Worm (Caenorhabditis elegans) whole organism, L3 larva: ENCODE results near the gene skpt-1.

Experiments used
- R02D3.7 ChIP-seq: fragments of 150-350 bp; optimal IDR thresholded peaks from 2 replicates; lab custom pipeline; 2014; ENCODE audit warnings: missing biosample characterization, missing genetic modification characterization
- ZK546.5 ChIP-seq: sonication (generic microtip); optimal IDR thresholded peaks from 2 replicates; lab custom pipeline; 2017; ENCODE audit warnings: missing biosample characterization, missing genetic modification characterization
- aly-2 ChIP-seq: fragments of 150-350 bp; optimal IDR thresholded peaks from 2 replicates; lab custom pipeline; 2014; ENCODE audit warnings: missing biosample characterization, missing genetic modification characterization
- ama-1 ChIP-seq: fragments of 150-350 bp; optimal IDR thresholded peaks from 2 replicates; lab custom pipeline; 2018
- ceh-16 ChIP-seq: sonication (generic microtip); optimal IDR thresholded peaks from 2 replicates; lab custom pipeline; 2017; ENCODE audit warnings: missing biosample characterization, missing genetic modification characterization
- ceh-28 ChIP-seq: fragments of 150-350 bp; optimal IDR thresholded peaks from 2 replicates; lab custom pipeline; 2014; ENCODE audit warnings: missing biosample characterization, missing genetic modification reagents, missing genetic modification characterization
- ceh-82 ChIP-seq: fragments of 150-350 bp; optimal IDR thresholded peaks from 2 replicates; lab custom pipeline; 2014; ENCODE audit warnings: missing biosample characterization, missing genetic modification characterization
- ceh-9 ChIP-seq: sonication (generic microtip); optimal IDR thresholded peaks from 2 replicates; lab custom pipeline; 2018; ENCODE audit warnings: missing biosample characterization, missing genetic modification characterization
- daf-12 ChIP-seq: fragments of 150-350 bp; optimal IDR thresholded peaks from 2 replicates; lab custom pipeline; 2014; ENCODE audit warnings: missing biosample characterization, missing genetic modification reagents, missing genetic modification characterization
- egl-27 ChIP-seq: sonication (generic microtip); optimal IDR thresholded peaks from 4 replicates; lab custom pipeline; 2017; ENCODE audit warnings: missing biosample characterization, missing genetic modification reagents, missing genetic modification characterization
- egl-5 ChIP-seq: fragments of 150-350 bp; optimal IDR thresholded peaks from 2 replicates; lab custom pipeline; 2017; ENCODE audit warnings: missing biosample characterization, missing genetic modification reagents, missing genetic modification characterization, inconsistent platforms
- elt-1 ChIP-seq: fragments of 150-350 bp; optimal IDR thresholded peaks from 2 replicates; lab custom pipeline; 2014; ENCODE audit warnings: missing biosample characterization, missing genetic modification characterization
- elt-2 ChIP-seq: sonication (generic microtip); optimal IDR thresholded peaks from 2 replicates; lab custom pipeline; 2016; ENCODE audit warnings: missing genetic modification reagents, mild to moderate bottlenecking, missing genetic modification characterization, missing compliant biosample characterization
- eor-1 ChIP-seq, 2 experiments: fragments of 150-350 bp; optimal IDR thresholded peaks; 2 replicates each; lab custom pipeline; 2014 to 2018; ENCODE audit warnings: missing biosample characterization in 2 of 2, missing genetic modification characterization in 2 of 2
- fkh-10 ChIP-seq: sonication (generic microtip); optimal IDR thresholded peaks from 2 replicates; lab custom pipeline; 2017; ENCODE audit warnings: missing biosample characterization, missing genetic modification reagents, missing genetic modification characterization
- fkh-2 ChIP-seq: fragments of 150-350 bp; optimal IDR thresholded peaks from 2 replicates; lab custom pipeline; 2014; ENCODE audit warnings: missing biosample characterization, missing genetic modification reagents, missing genetic modification characterization
- fos-1 ChIP-seq: fragments of 150-350 bp; optimal IDR thresholded peaks from 2 replicates; lab custom pipeline; 2014; ENCODE audit warnings: missing biosample characterization, missing genetic modification characterization
- hmg-11 ChIP-seq: sonication (generic microtip); optimal IDR thresholded peaks from 2 replicates; lab custom pipeline; 2016; ENCODE audit warnings: missing genetic modification characterization, missing compliant biosample characterization
- jun-1 ChIP-seq: fragments of 150-350 bp; optimal IDR thresholded peaks from 2 replicates; lab custom pipeline; 2014; ENCODE audit warnings: missing biosample characterization, missing genetic modification reagents, missing genetic modification characterization
- lin-15B ChIP-seq: fragments of 150-350 bp; optimal IDR thresholded peaks from 2 replicates; lab custom pipeline; 2014; ENCODE audit warnings: missing biosample characterization, missing genetic modification characterization
- lin-39 ChIP-seq: fragments of 150-350 bp; optimal IDR thresholded peaks from 2 replicates; lab custom pipeline; 2018; ENCODE audit warnings: missing biosample characterization, missing genetic modification reagents, missing genetic modification characterization
- lsy-12 ChIP-seq: sonication (generic microtip); optimal IDR thresholded peaks from 2 replicates; lab custom pipeline; 2016; ENCODE audit warnings: mild to moderate bottlenecking, missing genetic modification characterization, missing compliant biosample characterization
- mml-1 ChIP-seq: fragments of 150-350 bp; sonication (generic microtip); optimal IDR thresholded peaks from 3 replicates; lab custom pipeline; 2014; ENCODE audit warnings: missing biosample characterization, missing genetic modification characterization
- nfya-1 ChIP-seq: sonication (generic microtip); optimal IDR thresholded peaks from 2 replicates; lab custom pipeline; 2017; ENCODE audit warnings: missing genetic modification characterization, mild to moderate bottlenecking, missing compliant biosample characterization, antibody characterized with exemption, moderate library complexity; ENCODE audit not compliant: insufficient read depth
- nhr-11 ChIP-seq: fragments of 150-350 bp; optimal IDR thresholded peaks from 2 replicates; lab custom pipeline; 2014; ENCODE audit warnings: missing biosample characterization, missing genetic modification characterization
- nhr-12 ChIP-seq: fragments of 150-350 bp; optimal IDR thresholded peaks from 2 replicates; lab custom pipeline; 2014; ENCODE audit warnings: missing biosample characterization, missing genetic modification characterization
- nhr-23 ChIP-seq: fragments of 150-350 bp; optimal IDR thresholded peaks from 2 replicates; lab custom pipeline; 2014; ENCODE audit warnings: missing biosample characterization, missing genetic modification reagents, missing genetic modification characterization
- nhr-237 ChIP-seq: fragments of 150-350 bp; optimal IDR thresholded peaks from 2 replicates; lab custom pipeline; 2014; ENCODE audit warnings: missing biosample characterization, missing genetic modification characterization
- nhr-25 ChIP-seq: sonication (generic microtip); optimal IDR thresholded peaks from 2 replicates; lab custom pipeline; 2017; ENCODE audit warnings: missing biosample characterization, missing genetic modification characterization
- nhr-28 ChIP-seq: fragments of 150-350 bp; optimal IDR thresholded peaks from 2 replicates; lab custom pipeline; 2014; ENCODE audit warnings: missing biosample characterization, missing genetic modification characterization
- nhr-43 ChIP-seq: sonication (generic microtip); optimal IDR thresholded peaks from 2 replicates; lab custom pipeline; 2016; ENCODE audit warnings: mild to moderate bottlenecking, missing genetic modification characterization, missing compliant biosample characterization; ENCODE audit not compliant: poor library complexity, severe bottlenecking
- nhr-67 ChIP-seq: fragments of 150-350 bp; optimal IDR thresholded peaks from 2 replicates; lab custom pipeline; 2014; ENCODE audit warnings: missing biosample characterization, missing genetic modification characterization
- nhr-76 ChIP-seq: fragments of 150-350 bp; sonication (generic microtip); optimal IDR thresholded peaks from 5 replicates; lab custom pipeline; 2014; ENCODE audit warnings: missing biosample characterization, missing genetic modification characterization
- nhr-77 ChIP-seq: fragments of 150-350 bp; optimal IDR thresholded peaks from 2 replicates; lab custom pipeline; 2014; ENCODE audit warnings: missing biosample characterization, missing genetic modification characterization
- pha-4 ChIP-seq: fragments of 150-350 bp; optimal IDR thresholded peaks from 2 replicates; lab custom pipeline; 2014; ENCODE audit warnings: missing biosample characterization, missing genetic modification reagents, missing genetic modification characterization
- pqm-1 ChIP-seq: fragments of 150-350 bp; optimal IDR thresholded peaks from 2 replicates; lab custom pipeline; 2017; ENCODE audit warnings: missing biosample characterization, missing genetic modification characterization, inconsistent platforms
- sea-2 ChIP-seq: fragments of 150-350 bp; sonication (generic microtip); optimal IDR thresholded peaks from 4 replicates; lab custom pipeline; 2014; ENCODE audit warnings: missing biosample characterization, missing genetic modification reagents, missing genetic modification characterization
- snpc-4 ChIP-seq: fragments of 150-350 bp; optimal IDR thresholded peaks from 2 replicates; lab custom pipeline; 2014; ENCODE audit warnings: missing biosample characterization, missing genetic modification characterization
- tbx-2 ChIP-seq: sonication (generic microtip); optimal IDR thresholded peaks from 2 replicates; lab custom pipeline; 2016; ENCODE audit warnings: mild to moderate bottlenecking, missing genetic modification characterization, missing compliant biosample characterization
- unc-39 ChIP-seq: sonication (generic microtip); optimal IDR thresholded peaks from 4 replicates; lab custom pipeline; 2017; ENCODE audit warnings: missing biosample characterization, missing genetic modification characterization
- unc-62 ChIP-seq: fragments of 150-350 bp; sonication (generic microtip); optimal IDR thresholded peaks from 4 replicates; lab custom pipeline; 2014; ENCODE audit warnings: missing biosample characterization, missing genetic modification reagents, missing genetic modification characterization
- zag-1 ChIP-seq: fragments of 150-350 bp; optimal IDR thresholded peaks from 2 replicates; lab custom pipeline; 2014; ENCODE audit warnings: missing biosample characterization, missing genetic modification characterization
- ztf-11 ChIP-seq: fragments of 150-350 bp; optimal IDR thresholded peaks from 2 replicates; lab custom pipeline; 2014; ENCODE audit warnings: missing biosample characterization, missing genetic modification characterization
- ztf-4 ChIP-seq: fragments of 150-350 bp; optimal IDR thresholded peaks from 2 replicates; lab custom pipeline; 2014; ENCODE audit warnings: missing biosample characterization, missing genetic modification characterization

Gene skpt-1

DNA sequence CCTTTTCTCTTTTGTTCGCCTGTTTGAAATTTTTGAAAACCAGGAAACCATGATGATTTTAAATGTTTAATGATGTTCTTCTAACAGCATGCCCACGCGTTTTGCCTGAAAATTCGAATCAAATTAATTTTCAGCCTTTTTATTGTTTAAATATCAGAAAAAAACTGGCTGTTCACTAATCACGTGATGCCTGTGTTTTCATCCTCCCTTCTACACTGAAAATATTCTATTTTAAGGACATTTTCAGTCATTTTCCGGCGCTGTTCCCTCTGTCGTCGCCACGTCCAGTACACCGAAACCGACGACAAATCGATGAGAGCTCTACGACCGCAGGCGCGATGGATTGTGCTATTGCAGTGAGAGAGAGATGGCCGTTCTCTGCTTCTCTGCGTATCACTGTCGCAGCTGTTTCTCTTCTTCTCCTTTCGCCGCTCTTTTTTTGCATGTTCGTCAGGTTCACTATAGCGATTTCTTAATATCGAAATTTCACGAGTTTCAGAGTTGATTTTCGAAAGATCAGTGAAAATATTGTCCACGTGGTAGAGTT, 1.6 kb upstream of the skpt-1 start, which contains the start of gene F48E8.8:
Gene F48E8.8 (minus strand): TSS at position 51 of the 547 bp plus-strand sequence.
- TF ChIP-seq lsy-12, result no peak
- TF ChIP-seq ceh-82, result no peak
- no peak for TF ChIP-seq fkh-10 (GFP tag; lab: Kevin White, UChicago)
- TF ChIP-seq ama-1 (lab: Kevin White, UChicago), result no peak
- TF ChIP-seq pqm-1 (tag; lab: Kevin White, UChicago), result no peak
- no peak for TF ChIP-seq elt-1 (tag; lab: Kevin White, UChicago)
- TF ChIP-seq R02D3.7 (tag; lab: Kevin White, UChicago), result no peak
- peak; percentile 43 for TF ChIP-seq ceh-28
- TF ChIP-seq zag-1 (tag; lab: Kevin White, UChicago), result no peak
- no peak for TF ChIP-seq eor-1 (tag; optimal IDR thresholded peaks at IDR 0.05; lab: Kevin White, UChicago)
- TF ChIP-seq ceh-9 (tag; lab: Kevin White, UChicago), result no peak
- no peak for TF ChIP-seq nhr-237
- TF ChIP-seq egl-5 (tag; lab: Kevin White, UChicago), result peak; percentile 51
- peak; percentile 26 for TF ChIP-seq elt-2 (tag; lab: Kevin White, UChicago)
- no peak for TF ChIP-seq mml-1 (tag; lab: Kevin White, UChicago)
- TF ChIP-seq nhr-43 (tag; lab: Kevin White, UChicago), result no peak
- TF ChIP-seq pha-4 (tag; lab: Kevin White, UChicago), result peak; percentile 64
- peak; percentile 79 for TF ChIP-seq hmg-11 (tag; lab: Kevin White, UChicago)
- peak; percentile 80 for TF ChIP-seq nfya-1
- TF ChIP-seq ztf-4 (tag; lab: Kevin White, UChicago), result no peak
- TF ChIP-seq nhr-67, result no peak
- peak; percentile 11 for TF ChIP-seq tbx-2 (tag; lab: Kevin White, UChicago)
- TF ChIP-seq lin-15B (tag; lab: Kevin White, UChicago), result peak; percentile 62
- no peak for TF ChIP-seq unc-39 (tag; lab: Kevin White, UChicago)
- no peak for TF ChIP-seq ZK546.5
- TF ChIP-seq ztf-11, result no peak
- TF ChIP-seq nhr-76 (tag; lab: Kevin White, UChicago), result no peak
- TF ChIP-seq nhr-28 (tag; lab: Kevin White, UChicago), result no peak
- no peak for TF ChIP-seq nhr-23 (tag; lab: Kevin White, UChicago)
- TF ChIP-seq lin-39 (tag; lab: Kevin White, UChicago), result peak; percentile 80
- TF ChIP-seq sea-2 (GFP tag; lab: Kevin White, UChicago), result no peak
- TF ChIP-seq nhr-11, result no peak
- TF ChIP-seq, all 47 proteins: peak for 9

DNA sequence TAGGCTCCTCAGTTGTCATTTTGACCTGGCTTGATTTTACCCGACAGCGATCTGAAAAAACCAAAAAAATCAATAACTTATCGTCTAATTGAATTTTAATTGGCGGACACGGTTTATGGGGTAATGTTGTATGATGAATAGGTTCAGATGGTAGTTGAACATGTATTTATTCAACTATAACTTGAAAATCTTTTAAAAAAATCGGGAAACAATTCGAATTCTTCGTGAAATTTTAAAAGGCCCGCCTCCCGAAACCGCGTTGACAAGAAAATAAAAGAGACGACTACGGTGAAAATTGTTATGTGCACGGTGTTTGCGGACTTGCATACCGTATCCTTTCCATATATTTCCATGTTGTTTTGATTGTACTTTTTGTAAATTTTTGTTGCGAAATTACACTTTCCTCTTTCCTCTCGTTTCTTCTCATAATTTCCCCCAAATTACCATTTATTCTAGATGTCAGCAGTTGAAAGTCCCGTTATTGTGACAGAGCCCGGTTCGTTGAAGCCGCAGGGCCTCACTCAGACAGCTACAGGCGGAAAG, 5.4 kb downstream of the skpt-1 start, which contains the start of the genes T24G10.2 and disl-2:
Gene T24G10.2 (minus strand): TSS at position 51 of the 543 bp plus-strand sequence.
Gene disl-2 (plus strand): TSS at position 457 of the 543 bp plus-strand sequence.
- no peak for TF ChIP-seq fkh-10 (GFP tag; lab: Kevin White, UChicago)
- no peak for TF ChIP-seq nhr-28 (tag; lab: Kevin White, UChicago)
- no peak for TF ChIP-seq egl-27
- TF ChIP-seq ztf-4 (tag; lab: Kevin White, UChicago), result no peak
- TF ChIP-seq ZK546.5, result no peak
- no peak for TF ChIP-seq tbx-2 (tag; lab: Kevin White, UChicago)
- TF ChIP-seq daf-12 (tag; lab: Kevin White, UChicago), result no peak
- TF ChIP-seq pha-4 (tag; lab: Kevin White, UChicago), result peak; percentile 86
- peak; percentile 45 for TF ChIP-seq nhr-23 (tag; lab: Kevin White, UChicago)
- no peak for TF ChIP-seq lsy-12
- TF ChIP-seq elt-1 (tag; lab: Kevin White, UChicago), result no peak
- TF ChIP-seq ceh-82, result no peak
- TF ChIP-seq fkh-2 (tag; lab: Kevin White, UChicago), result no peak
- peak; percentile 43 for TF ChIP-seq hmg-11 (tag; lab: Kevin White, UChicago)
- TF ChIP-seq fos-1 (tag; lab: Kevin White, UChicago), result no peak
- peak; percentile 48 for TF ChIP-seq nhr-25
- peak; percentile 13 for TF ChIP-seq elt-2 (tag; lab: Kevin White, UChicago)
- TF ChIP-seq nhr-76 (tag; lab: Kevin White, UChicago), result peak; percentile 84
- peak; percentile 61 for TF ChIP-seq snpc-4 (tag; lab: Kevin White, UChicago)
- no peak for TF ChIP-seq sea-2 (GFP tag; lab: Kevin White, UChicago)
- no peak for TF ChIP-seq R02D3.7 (tag; lab: Kevin White, UChicago)
- no peak for TF ChIP-seq eor-1 (tag; optimal IDR thresholded peaks at IDR 0.05; lab: Kevin White, UChicago)
- TF ChIP-seq ama-1 (lab: Kevin White, UChicago), result peak; percentile 58
- no peak for TF ChIP-seq jun-1
- TF ChIP-seq ceh-28, result peak; percentile 30
- no peak for TF ChIP-seq unc-62
- TF ChIP-seq lin-15B (tag; lab: Kevin White, UChicago), result peak; percentile 67
- TF ChIP-seq nhr-67, result no peak
- TF ChIP-seq nhr-77, result no peak
- TF ChIP-seq unc-39 (tag; lab: Kevin White, UChicago), result no peak
- peak; percentile 12 for TF ChIP-seq pqm-1 (tag; lab: Kevin White, UChicago)
- peak; percentile 92 for TF ChIP-seq nfya-1
- no peak for TF ChIP-seq ztf-11
- peak; percentile 44 for TF ChIP-seq lin-39 (tag; lab: Kevin White, UChicago)
- no peak for TF ChIP-seq nhr-11
- TF ChIP-seq nhr-43 (tag; lab: Kevin White, UChicago), result no peak
- no peak for TF ChIP-seq mml-1 (tag; lab: Kevin White, UChicago)
- TF ChIP-seq ceh-16, result no peak
- TF ChIP-seq aly-2 (tag; lab: Kevin White, UChicago), result no peak
- TF ChIP-seq nhr-12 (tag; lab: Kevin White, UChicago), result no peak
